Fruit fly (Drosophila melanogaster) whole organism, embryonic: ENCODE results near the gene CG13314.

Source experiments
- Abd-B ChIP-seq: fragments of 200-800 bp; sonication (Bioruptor generic); optimal IDR thresholded peaks from 2 replicates; lab custom pipeline; 2018; ENCODE audit warnings: missing biosample characterization, mild to moderate bottlenecking, missing genetic modification characterization, moderate library complexity
- Atf-2 ChIP-seq: fragments of 200-800 bp; sonication (Bioruptor generic); optimal IDR thresholded peaks from 2 replicates; lab custom pipeline; 2016; ENCODE audit warnings: missing biosample characterization, missing genetic modification characterization
- CG10147 ChIP-seq: fragments of 200-800 bp; sonication (Bioruptor generic); optimal IDR thresholded peaks from 2 replicates; lab custom pipeline; 2019; ENCODE audit warnings: missing biosample characterization, mild to moderate bottlenecking, missing genetic modification characterization, moderate library complexity
- CG10209 ChIP-seq: fragments of 200-800 bp; sonication (Bioruptor generic); optimal IDR thresholded peaks from 3 replicates; lab custom pipeline; 2017; ENCODE audit warnings: missing biosample characterization, mild to moderate bottlenecking, missing genetic modification characterization, missing genetic modification reagents
- CG10267 ChIP-seq: fragments of 200-800 bp; sonication (Bioruptor generic); optimal IDR thresholded peaks from 2 replicates; lab custom pipeline; 2018; ENCODE audit warnings: missing biosample characterization, mild to moderate bottlenecking, missing genetic modification characterization, moderate library complexity
- CG10321 ChIP-seq: fragments of 200-800 bp; sonication (Bioruptor generic); IDR thresholded peaks from 2 replicates; pipeline ENCODE4 v1.3.6; 2022; ENCODE audit warnings: missing biosample characterization, missing genetic modification characterization
- CG11723 ChIP-seq: fragments of 200-800 bp; sonication (Bioruptor generic); optimal IDR thresholded peaks from 2 replicates; lab custom pipeline; 2017; ENCODE audit warnings: missing biosample characterization, mild to moderate bottlenecking, missing genetic modification characterization
- CG12744 ChIP-seq: fragments of 200-800 bp; sonication (Bioruptor generic); optimal IDR thresholded peaks from 2 replicates; lab custom pipeline; 2016; ENCODE audit warnings: missing biosample characterization, missing genetic modification characterization
- CG14710 ChIP-seq: fragments of 200-800 bp; sonication (Bioruptor generic); optimal IDR thresholded peaks from 3 replicates; lab custom pipeline; 2019; ENCODE audit warnings: missing biosample characterization, mild to moderate bottlenecking, missing genetic modification characterization, moderate library complexity
- CG14965 ChIP-seq: fragments of 200-800 bp; sonication (Bioruptor generic); optimal IDR thresholded peaks from 2 replicates; lab custom pipeline; 2016; ENCODE audit warnings: missing biosample characterization, missing genetic modification characterization, borderline replicate concordance
- CG15011 ChIP-seq: fragments of 200-800 bp; sonication (Bioruptor generic); optimal IDR thresholded peaks from 3 replicates; lab custom pipeline; 2018; ENCODE audit warnings: missing biosample characterization, mild to moderate bottlenecking, missing genetic modification characterization
- CG15269 ChIP-seq: fragments of 200-800 bp; sonication (Bioruptor generic); optimal IDR thresholded peaks from 2 replicates; lab custom pipeline; 2018; ENCODE audit warnings: missing biosample characterization, mild to moderate bottlenecking, missing genetic modification characterization, moderate library complexity
- CG1602 ChIP-seq: fragments of 200-800 bp; sonication (Bioruptor generic); optimal IDR thresholded peaks from 3 replicates; lab custom pipeline; 2016; ENCODE audit warnings: missing biosample characterization, missing genetic modification characterization
- CG30403 ChIP-seq: fragments of 200-800 bp; sonication (Bioruptor generic); optimal IDR thresholded peaks from 3 replicates; lab custom pipeline; 2016; ENCODE audit warnings: missing biosample characterization, missing genetic modification characterization
- CG30431 ChIP-seq: fragments of 200-800 bp; sonication (Bioruptor generic); optimal IDR thresholded peaks from 2 replicates; lab custom pipeline; 2017; ENCODE audit warnings: missing biosample characterization, missing genetic modification characterization
- CG3163 ChIP-seq: fragments of 200-800 bp; sonication (Bioruptor generic); optimal IDR thresholded peaks from 3 replicates; lab custom pipeline; 2016; ENCODE audit warnings: missing biosample characterization, missing genetic modification characterization
- CG33557 ChIP-seq: fragments of 200-800 bp; sonication (Bioruptor generic); optimal IDR thresholded peaks from 2 replicates; lab custom pipeline; 2019; ENCODE audit warnings: missing biosample characterization, mild to moderate bottlenecking, missing genetic modification characterization, moderate library complexity
- CG3407 ChIP-seq: fragments of 200-800 bp; sonication (Bioruptor generic); optimal IDR thresholded peaks from 2 replicates; lab custom pipeline; 2018; ENCODE audit warnings: missing biosample characterization, mild to moderate bottlenecking, missing genetic modification characterization
- CG34422 ChIP-seq: fragments of 200-800 bp; sonication (Bioruptor generic); IDR thresholded peaks from 3 replicates; pipeline ENCODE4 v1.3.6; 2022; ENCODE audit warnings: missing biosample characterization, missing genetic modification characterization
- CG4854 ChIP-seq: fragments of 200-800 bp; sonication (Bioruptor generic); optimal IDR thresholded peaks from 2 replicates; lab custom pipeline; 2016; ENCODE audit warnings: missing biosample characterization, missing genetic modification characterization, inconsistent platforms
- CG6175 ChIP-seq: fragments of 200-800 bp; sonication (Bioruptor generic); IDR thresholded peaks from 3 replicates; pipeline ENCODE4 v1.3.6; 2022; ENCODE audit warnings: missing biosample characterization, missing genetic modification characterization
- CG6689 ChIP-seq: fragments of 200-800 bp; sonication (Bioruptor generic); IDR thresholded peaks from 2 replicates; pipeline ENCODE4 v1.3.6; 2022; ENCODE audit warnings: missing biosample characterization, missing genetic modification characterization
- CG8290 ChIP-seq, 3 experiments: fragments of 200-800 bp; sonication (Bioruptor generic); optimal IDR thresholded peaks; 2 replicates each; lab custom pipeline; 2016 to 2019; ENCODE audit warnings: missing biosample characterization in 3 of 3, missing genetic modification characterization in 3 of 3, mild to moderate bottlenecking in 2 of 3, moderate library complexity in 1 of 3
- CG9437 ChIP-seq: fragments of 200-800 bp; sonication (Bioruptor generic); optimal IDR thresholded peaks from 2 replicates; lab custom pipeline; 2018; ENCODE audit warnings: missing biosample characterization, mild to moderate bottlenecking, missing genetic modification characterization
- CG9932 ChIP-seq: fragments of 200-800 bp; sonication (Bioruptor generic); IDR thresholded peaks from 2 replicates; pipeline ENCODE4 v1.3.6; 2022; ENCODE audit warnings: missing biosample characterization, missing genetic modification characterization
- D19A ChIP-seq: fragments of 200-800 bp; optimal IDR thresholded peaks from 3 replicates; lab custom pipeline; 2019; ENCODE audit warnings: missing biosample characterization, mild to moderate bottlenecking, missing genetic modification characterization, moderate library complexity
- Dek ChIP-seq: fragments of 200-800 bp; sonication (Bioruptor generic); optimal IDR thresholded peaks from 3 replicates; lab custom pipeline; 2019; ENCODE audit warnings: missing biosample characterization, mild to moderate bottlenecking, missing genetic modification characterization, moderate library complexity
- Dll ChIP-seq: fragments of 200-800 bp; sonication (Bioruptor generic); IDR thresholded peaks from 4 replicates; pipeline ENCODE4 v1.3.6; 2022; ENCODE audit warnings: missing biosample characterization, missing genetic modification characterization; ENCODE audit not compliant: partially characterized antibody
- Gug ChIP-seq: fragments of 200-800 bp; sonication (Bioruptor generic); IDR thresholded peaks from 4 replicates; pipeline ENCODE4 v1.3.6; 2022; ENCODE audit warnings: missing biosample characterization, missing genetic modification characterization
- Hr51 ChIP-seq, 2 experiments: fragments of 200-800 bp; sonication (Bioruptor generic); optimal IDR thresholded peaks; 2 replicates in 1 of 2; 3 replicates in 1 of 2; lab custom pipeline; 2016 to 2018; ENCODE audit warnings: missing biosample characterization in 2 of 2, missing genetic modification characterization in 2 of 2, mild to moderate bottlenecking in 1 of 2, moderate library complexity in 1 of 2
- MTF-1 ChIP-seq: fragments of 200-800 bp; sonication (Bioruptor generic); optimal IDR thresholded peaks from 2 replicates; lab custom pipeline; 2018; ENCODE audit warnings: missing biosample characterization, mild to moderate bottlenecking, missing genetic modification characterization, borderline replicate concordance
- NC2β ChIP-seq: fragments of 200-800 bp; sonication (Bioruptor generic); optimal IDR thresholded peaks from 2 replicates; lab custom pipeline; 2016; ENCODE audit warnings: missing biosample characterization, missing genetic modification characterization
- Side ChIP-seq: fragments of 200-800 bp; sonication (Bioruptor generic); optimal IDR thresholded peaks from 2 replicates; lab custom pipeline; 2016; ENCODE audit warnings: missing biosample characterization, missing genetic modification characterization
- Sox100B ChIP-seq: fragments of 200-800 bp; sonication (Bioruptor generic); optimal IDR thresholded peaks from 3 replicates; lab custom pipeline; 2018; ENCODE audit warnings: missing biosample characterization, mild to moderate bottlenecking, missing genetic modification characterization
- dmrt99B ChIP-seq: fragments of 200-800 bp; sonication (Bioruptor generic); optimal IDR thresholded peaks from 2 replicates; lab custom pipeline; 2018; ENCODE audit warnings: missing biosample characterization, mild to moderate bottlenecking, missing genetic modification characterization, moderate library complexity
- en ChIP-seq: fragments of 200-800 bp; sonication (Bioruptor generic); optimal IDR thresholded peaks from 2 replicates; lab custom pipeline; 2016; ENCODE audit warnings: missing biosample characterization, missing genetic modification characterization
- gem ChIP-seq: fragments of 200-800 bp; sonication (Bioruptor generic); optimal IDR thresholded peaks from 2 replicates; lab custom pipeline; 2019; ENCODE audit warnings: missing biosample characterization, mild to moderate bottlenecking, missing genetic modification characterization, moderate library complexity
- hkb ChIP-seq, 2 experiments: fragments of 200-800 bp in 1 of 2; fragments of >200 bp in 1 of 2; sonication (Bioruptor generic) in 1 of 2; IDR thresholded peaks in 1 of 2; optimal IDR thresholded peaks in 1 of 2; 2 replicates each; pipeline versions ENCODE4 v1.3.6 to Lab custom; 2017 to 2022; ENCODE audit warnings: missing biosample characterization in 1 of 2, missing genetic modification characterization in 1 of 2
- jigr1 ChIP-seq: fragments of 200-800 bp; sonication (Bioruptor generic); IDR thresholded peaks from 3 replicates; pipeline ENCODE4 v1.3.6; 2022; ENCODE audit warnings: missing biosample characterization, missing genetic modification characterization
- lilli ChIP-seq: fragments of 200-800 bp; sonication (Bioruptor generic); optimal IDR thresholded peaks from 3 replicates; lab custom pipeline; 2016; ENCODE audit warnings: missing biosample characterization, missing genetic modification characterization
- lmd ChIP-seq: fragments of 200-800 bp; sonication (Bioruptor generic); IDR thresholded peaks from 2 replicates; pipeline ENCODE4 v1.3.6; 2022; ENCODE audit warnings: missing biosample characterization, missing genetic modification characterization
- nmo ChIP-seq: fragments of 200-800 bp; sonication (Bioruptor generic); optimal IDR thresholded peaks from 2 replicates; lab custom pipeline; 2018; ENCODE audit warnings: missing biosample characterization, mild to moderate bottlenecking, missing genetic modification characterization, moderate library complexity
- psq ChIP-seq: fragments of 200-800 bp; sonication (Bioruptor generic); optimal IDR thresholded peaks from 2 replicates; lab custom pipeline; 2017; ENCODE audit warnings: missing biosample characterization, missing genetic modification characterization
- salm ChIP-seq: fragments of 200-800 bp; sonication (Bioruptor generic); optimal IDR thresholded peaks from 2 replicates; lab custom pipeline; 2018; ENCODE audit warnings: missing biosample characterization, mild to moderate bottlenecking, missing genetic modification characterization
- sens ChIP-seq: fragments of 200-800 bp; sonication (Bioruptor generic); peaks from one replicate; lab custom pipeline; 2016; ENCODE audit warnings: missing biosample characterization, missing genetic modification characterization
- trh ChIP-seq: fragments of 200-800 bp; sonication (Bioruptor generic); optimal IDR thresholded peaks from 2 replicates; lab custom pipeline; 2016; ENCODE audit warnings: missing biosample characterization, missing genetic modification characterization

The CG13314 gene

dm6 chr3L:9025680-9026079, 44.1 kb downstream of the CG13314 start (continued):
- peak; percentile 65 for TF ChIP-seq CG12744
- no peak for TF ChIP-seq MTF-1 (GFP tag; lab: Kevin White, UChicago)
- peak; percentile 37 for TF ChIP-seq CG14965 (GFP tag; lab: Kevin White, UChicago)
- TF ChIP-seq Atf-2 (GFP tag; lab: Kevin White, UChicago) = peak; percentile 77
- peak; percentile 78 for TF ChIP-seq Side (GFP tag; lab: Kevin White, UChicago)
- peak; percentile 59; the same call in 1 of the 3 replicates for TF ChIP-seq CG6175 (GFP tag; lab: Robert Waterston, UW)
- TF ChIP-seq Gug (GFP tag; lab: Robert Waterston, UW) = peak; percentile 80
- TF ChIP-seq en (GFP tag; lab: Kevin White, UChicago) = peak; percentile 61
- TF ChIP-seq Sox100B = peak; percentile 82
- peak; percentile 76 for TF ChIP-seq CG3407 (GFP tag; lab: Kevin White, UChicago)
- peak; percentile 82 for TF ChIP-seq Abd-B (GFP tag; lab: Kevin White, UChicago)
- peak; percentile 68 to 90 for TF ChIP-seq Hr51 (GFP tag; optimal IDR thresholded peaks at IDR 0.05; lab: Kevin White, UChicago)
- TF ChIP-seq CG8290 (GFP tag; optimal IDR thresholded peaks at IDR 0.05; lab: Kevin White, UChicago) = peak; percentile 85
- TF ChIP-seq CG8290 (tag; optimal IDR thresholded peaks at IDR 0.05; lab: Kevin White, UChicago) = peak in 1 of 2 experiments; percentile 57
- peak; percentile 39 for TF ChIP-seq psq (GFP tag; lab: Kevin White, UChicago)
- TF ChIP-seq CG33557 (GFP tag; lab: Kevin White, UChicago) = peak; percentile 58
- TF ChIP-seq CG14710 = peak; percentile 75
- peak; percentile 84 for TF ChIP-seq CG30403 (GFP tag; lab: Kevin White, UChicago)
- peak; percentile 61 for TF ChIP-seq CG15011 (GFP tag; lab: Kevin White, UChicago)
- peak; percentile 89 for TF ChIP-seq nmo (GFP tag; lab: Kevin White, UChicago)
- TF ChIP-seq CG10209 (GFP tag; lab: Kevin White, UChicago) = peak; percentile 77
- peak; percentile 81; the same call in 2 of the 3 replicates for TF ChIP-seq jigr1 (GFP tag; lab: Robert Waterston, UW)
- peak; percentile 82 for TF ChIP-seq lilli (GFP tag; lab: Kevin White, UChicago)
- peak; percentile 85 for TF ChIP-seq CG9932 (GFP tag; lab: Robert Waterston, UW)
- peak; percentile 59 for TF ChIP-seq CG30431 (GFP tag; lab: Kevin White, UChicago)
- TF ChIP-seq CG11723 (GFP tag; lab: Kevin White, UChicago) = peak; percentile 50

dm6 chr3L:9026568-9026967, 45.0 kb downstream of the CG13314 start:
- TF ChIP-seq CG4854 (GFP tag; lab: Kevin White, UChicago) (no peak), salm (tag; lab: Kevin White, UChicago) (no peak), CG3163 (GFP tag; lab: Kevin White, UChicago) (no peak), gem (tag; lab: Kevin White, UChicago) (peak; percentile 15), hkb (optimal IDR thresholded peaks at IDR 0.05; lab: Kevin White, UChicago) (no peak), hkb (GFP tag; IDR thresholded peaks at IDR 0.05; lab: Robert Waterston, UW) (no peak), Dll (no peak), dmrt99B (peak; percentile 2), CG10321 (GFP tag; lab: Robert Waterston, UW) (no peak), CG6689 (GFP tag; lab: Robert Waterston, UW) (no peak), CG15269 (tag; lab: Kevin White, UChicago) (no peak), Dek (tag; lab: Kevin White, UChicago) (no peak), trh (GFP tag; lab: Kevin White, UChicago) (no peak), CG10267 (tag; lab: Kevin White, UChicago) (no peak), CG9437 (GFP tag; lab: Kevin White, UChicago) (no peak), CG10147 (GFP tag; lab: Kevin White, UChicago) (no peak), CG1602 (GFP tag; lab: Kevin White, UChicago) (no peak), CG34422 (GFP tag; lab: Robert Waterston, UW) (no peak), NC2β (GFP tag; lab: Kevin White, UChicago) (no peak), lmd (GFP tag; lab: Robert Waterston, UW) (no peak), D19A (tag; lab: Kevin White, UChicago) (peak; percentile 92), sens (GFP tag; lab: Kevin White, UChicago) (peak; percentile 41)
